Fruit fly (Drosophila melanogaster) whole organism, pupa: ENCODE measurements around the gene CD98hc.
A peak's percentile ranks its signal among the peaks of the same experiment; 100 is the strongest.

Experiments used
- CG13204 ChIP-seq: fragments of 200-800 bp; sonication (Bioruptor generic); optimal IDR thresholded peaks from 2 replicates; lab custom pipeline; 2018; ENCODE audit warnings: missing biosample characterization, mild to moderate bottlenecking, missing genetic modification characterization, moderate library complexity
- CG8159 ChIP-seq: fragments of 200-800 bp; sonication (Bioruptor generic); optimal IDR thresholded peaks from 3 replicates; lab custom pipeline; 2018; ENCODE audit warnings: missing biosample characterization, mild to moderate bottlenecking, missing genetic modification characterization, moderate library complexity
- Pif1A ChIP-seq: fragments of 200-800 bp; sonication (Bioruptor generic); optimal IDR thresholded peaks from 3 replicates; lab custom pipeline; 2016; ENCODE audit warnings: missing biosample characterization, missing genetic modification characterization
- Pif1B ChIP-seq: fragments of 200-800 bp; sonication (Bioruptor generic); optimal IDR thresholded peaks from 3 replicates; lab custom pipeline; 2016; ENCODE audit warnings: missing biosample characterization, missing genetic modification characterization
- gl ChIP-seq: fragments of 200-800 bp; sonication (Bioruptor generic); optimal IDR thresholded peaks from 2 replicates; lab custom pipeline; 2018; ENCODE audit warnings: missing biosample characterization, mild to moderate bottlenecking, missing genetic modification characterization

DNA sequence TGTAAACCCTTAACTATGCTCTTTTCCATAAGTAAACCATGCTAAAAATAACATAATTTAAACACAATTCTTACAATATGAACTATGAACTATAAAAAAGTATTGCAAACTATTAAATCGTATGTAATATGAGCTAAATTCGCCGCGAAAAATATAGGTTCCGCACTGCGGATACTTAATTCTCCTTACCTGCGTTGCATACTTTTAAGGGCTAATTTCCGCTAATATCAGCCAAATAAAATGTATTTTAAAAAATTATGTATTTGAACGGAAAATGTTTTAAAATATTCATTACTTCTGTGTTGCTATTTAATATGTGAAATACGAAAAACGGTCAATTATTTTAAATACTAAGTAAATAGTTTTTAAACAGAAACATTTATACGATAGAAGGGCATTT is 10.9 kb downstream of the CD98hc start, which contains the start of gene dsx:
- TF ChIP-seq Pif1B (GFP tag; lab: Kevin White, UChicago) (no peak), gl (no peak), Pif1A (GFP tag; lab: Kevin White, UChicago) (no peak), CG13204 (GFP tag; lab: Kevin White, UChicago) (no peak), CG8159 (tag; lab: Kevin White, UChicago) (peak; percentile 37)
